Worm (Caenorhabditis elegans) whole organism, late embryonic: Measurements from ENCODE around the gene C24B5.4.

Experiments used
- F13H6.1 ChIP-seq: sonication (generic microtip); optimal IDR thresholded peaks from 2 replicates; lab custom pipeline; 2016; ENCODE audit warnings: missing genetic modification characterization, missing compliant biosample characterization
- K02D7.2 ChIP-seq: sonication (generic microtip); optimal IDR thresholded peaks from 2 replicates; lab custom pipeline; 2017; ENCODE audit warnings: mild to moderate bottlenecking, missing genetic modification characterization, missing compliant biosample characterization
- ama-1 ChIP-seq: fragments of 150-350 bp; optimal IDR thresholded peaks from 2 replicates; lab custom pipeline; 2014
- ceh-34 ChIP-seq: sonication (generic microtip); optimal IDR thresholded peaks from 2 replicates; lab custom pipeline; 2016; ENCODE audit warnings: mild to moderate bottlenecking, missing genetic modification characterization, missing compliant biosample characterization
- ceh-6 ChIP-seq: fragments of 200-800 bp; sonication (Bioruptor generic); optimal IDR thresholded peaks from 2 replicates; lab custom pipeline; 2018; ENCODE audit warnings: mild to moderate bottlenecking, missing genetic modification characterization, missing compliant biosample characterization
- ceh-9 ChIP-seq: sonication (generic microtip); optimal IDR thresholded peaks from 2 replicates; lab custom pipeline; 2016; ENCODE audit warnings: mild to moderate bottlenecking, missing genetic modification characterization, inconsistent platforms, missing compliant biosample characterization
- che-1 ChIP-seq: sonication (generic microtip); optimal IDR thresholded peaks from 2 replicates; lab custom pipeline; 2016; ENCODE audit warnings: mild to moderate bottlenecking, missing genetic modification characterization, missing compliant biosample characterization
- dmd-4 ChIP-seq: sonication (generic microtip); optimal IDR thresholded peaks from 2 replicates; lab custom pipeline; 2016; ENCODE audit warnings: borderline replicate concordance, missing genetic modification characterization, missing compliant biosample characterization
- elt-2 ChIP-seq: sonication (generic microtip); optimal IDR thresholded peaks from 2 replicates; lab custom pipeline; 2016; ENCODE audit warnings: missing genetic modification reagents, missing genetic modification characterization, missing compliant biosample characterization
- fkh-10 ChIP-seq: fragments of 150-350 bp; optimal IDR thresholded peaks from 2 replicates; lab custom pipeline; 2014; ENCODE audit warnings: missing biosample characterization, missing genetic modification reagents, missing genetic modification characterization
- hlh-15 ChIP-seq: sonication (generic microtip); optimal IDR thresholded peaks from 2 replicates; lab custom pipeline; 2016; ENCODE audit warnings: missing genetic modification characterization, missing compliant biosample characterization
- hlh-8 ChIP-seq: sonication (generic microtip); optimal IDR thresholded peaks from 2 replicates; lab custom pipeline; 2016; ENCODE audit warnings: missing genotype, missing genetic modification characterization, missing compliant biosample characterization
- mec-3 ChIP-seq: sonication (generic microtip); optimal IDR thresholded peaks from 2 replicates; lab custom pipeline; 2016; ENCODE audit warnings: borderline replicate concordance, missing genetic modification characterization, missing compliant biosample characterization
- nfya-1 ChIP-seq: sonication (generic microtip); optimal IDR thresholded peaks from 2 replicates; lab custom pipeline; 2017; ENCODE audit warnings: missing genetic modification characterization, mild to moderate bottlenecking, missing compliant biosample characterization, antibody characterized with exemption, moderate library complexity
- nhr-232 ChIP-seq: sonication (generic microtip); optimal IDR thresholded peaks from 2 replicates; lab custom pipeline; 2016; ENCODE audit warnings: missing genetic modification characterization, missing compliant biosample characterization
- pax-1 ChIP-seq: fragments of 150-350 bp; optimal IDR thresholded peaks from 2 replicates; lab custom pipeline; 2014; ENCODE audit warnings: missing biosample characterization, missing genetic modification characterization
- pha-2 ChIP-seq: sonication (generic microtip); optimal IDR thresholded peaks from 2 replicates; lab custom pipeline; 2017; ENCODE audit warnings: mild to moderate bottlenecking, missing genetic modification characterization, missing compliant biosample characterization
- pqm-1 ChIP-seq: sonication (generic microtip); optimal IDR thresholded peaks from 2 replicates; lab custom pipeline; 2016; ENCODE audit warnings: missing genetic modification characterization, missing compliant biosample characterization
- pros-1 ChIP-seq: fragments of 150-350 bp; optimal IDR thresholded peaks from 2 replicates; lab custom pipeline; 2014; ENCODE audit warnings: missing biosample characterization, missing genetic modification reagents, missing genetic modification characterization
- rnt-1 ChIP-seq: sonication (generic microtip); optimal IDR thresholded peaks from 2 replicates; lab custom pipeline; 2016; ENCODE audit warnings: missing genetic modification characterization, missing compliant biosample characterization
- syd-9 ChIP-seq: sonication (generic microtip); optimal IDR thresholded peaks from 2 replicates; lab custom pipeline; 2016; ENCODE audit warnings: mild to moderate bottlenecking, missing genetic modification characterization, moderate library complexity, missing compliant biosample characterization
- tbx-7 ChIP-seq: sonication (generic microtip); optimal IDR thresholded peaks from 2 replicates; lab custom pipeline; 2016; ENCODE audit warnings: missing genotype, missing genetic modification characterization, missing compliant biosample characterization
- unc-3 ChIP-seq, 2 experiments: fragments of 200-800 bp in 1 of 2; sonication (Bioruptor generic) in 1 of 2; sonication (generic microtip) in 1 of 2; conservative IDR thresholded peaks in 1 of 2; optimal IDR thresholded peaks in 1 of 2; 2 replicates each; pipeline versions ENCODE4 v1.3.6 to Lab custom; 2016 to 2022; ENCODE audit warnings: missing compliant biosample characterization in 2 of 2, missing genetic modification characterization in 2 of 2, missing genetic modification reagents in 1 of 2
- unc-42 ChIP-seq: sonication (generic microtip); optimal IDR thresholded peaks from 2 replicates; lab custom pipeline; 2016; ENCODE audit warnings: missing genotype, missing genetic modification characterization, missing compliant biosample characterization
- unc-55 ChIP-seq: sonication (generic microtip); optimal IDR thresholded peaks from 2 replicates; lab custom pipeline; 2017; ENCODE audit warnings: missing biosample characterization, missing genetic modification reagents, missing genetic modification characterization
- zip-5 ChIP-seq: sonication (generic microtip); optimal IDR thresholded peaks from 2 replicates; lab custom pipeline; 2016; ENCODE audit warnings: missing genetic modification characterization, missing compliant biosample characterization
- ztf-16 ChIP-seq: sonication (generic microtip); optimal IDR thresholded peaks from 2 replicates; lab custom pipeline; 2017; ENCODE audit warnings: missing genetic modification characterization, missing compliant biosample characterization

Gene C24B5.4

DNA sequence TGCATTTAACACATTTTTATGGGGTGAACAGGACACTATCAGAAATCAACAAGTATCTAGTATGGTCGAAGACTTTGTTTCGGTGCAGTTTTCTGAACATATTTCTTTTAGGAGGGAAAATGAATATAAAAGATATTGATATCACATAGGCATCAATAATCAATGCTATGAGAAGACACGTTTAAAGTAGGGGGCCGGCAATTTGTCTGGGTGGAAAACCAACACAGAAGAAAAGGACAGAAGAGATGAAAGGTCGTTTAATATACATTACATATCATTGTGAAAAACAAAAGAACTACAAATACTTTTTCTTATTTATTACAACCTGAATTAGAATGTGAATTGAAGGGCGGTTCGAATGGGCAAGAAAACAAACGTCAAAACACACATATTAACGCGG is 44.8 kb downstream of the C24B5.4 start:
- no peak for TF ChIP-seq K02D7.2 (tag; lab: Kevin White, UChicago)
- TF ChIP-seq unc-55 (GFP tag; lab: Kevin White, UChicago), result no peak
- no peak for TF ChIP-seq unc-3 (GFP tag; conservative IDR thresholded peaks at IDR 0.05; lab: Robert Waterston, UW)
- no peak for TF ChIP-seq unc-3 (tag; optimal IDR thresholded peaks at IDR 0.05; lab: Kevin White, UChicago)
- no peak for TF ChIP-seq tbx-7
- TF ChIP-seq unc-42 (tag; lab: Kevin White, UChicago), result no peak
- no peak for TF ChIP-seq fkh-10
- TF ChIP-seq ceh-34, result no peak
- TF ChIP-seq che-1, result no peak
- TF ChIP-seq pqm-1 (tag; lab: Kevin White, UChicago), result no peak
- TF ChIP-seq pha-2 (tag; lab: Kevin White, UChicago), result no peak
- no peak for TF ChIP-seq ama-1 (lab: Kevin White, UChicago)
- TF ChIP-seq mec-3 (tag; lab: Kevin White, UChicago), result no peak
- TF ChIP-seq nfya-1, result no peak

DNA sequence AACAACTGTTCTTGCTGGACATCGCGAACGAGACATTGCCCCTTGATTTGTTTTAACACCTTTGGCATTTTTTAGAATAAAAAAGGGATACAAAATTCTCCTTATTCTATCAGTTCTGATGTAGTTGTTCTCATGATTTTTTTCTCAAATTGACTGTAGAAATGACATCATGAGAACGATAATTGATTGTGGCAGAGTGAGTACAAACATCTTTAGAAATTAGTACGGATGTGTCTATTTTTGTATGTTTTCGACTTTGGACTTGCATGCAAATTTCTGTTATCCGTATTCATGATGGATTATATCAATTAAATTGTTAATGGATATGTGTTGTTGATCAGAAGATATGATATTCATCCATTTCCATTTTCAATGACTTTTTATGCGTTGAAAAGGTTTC is 49.0 kb downstream of the C24B5.4 start:
- no peak for TF ChIP-seq unc-42 (tag; lab: Kevin White, UChicago)
- TF ChIP-seq nhr-232 (tag; lab: Kevin White, UChicago), result no peak
- no peak for TF ChIP-seq hlh-15
- TF ChIP-seq hlh-8, result no peak
- no peak for TF ChIP-seq syd-9 (tag; lab: Kevin White, UChicago)
- no peak for TF ChIP-seq pros-1 (tag; lab: Kevin White, UChicago)

- TF ChIP-seq dmd-4 (tag; lab: Kevin White, UChicago) (no peak), pqm-1 (tag; lab: Kevin White, UChicago) (no peak), zip-5 (tag; lab: Kevin White, UChicago) (no peak), elt-2 (tag; lab: Kevin White, UChicago) (peak; percentile 22), ztf-16 (no peak)
- TF ChIP-seq, all 69 proteins: peak for 1
Measured at ce11 chrV:9146849-9147557, 50.1 kb downstream of the C24B5.4 start, which contains the start of gene spl-2. spl-2 (minus strand) TSS chrV:9146899.

DNA sequence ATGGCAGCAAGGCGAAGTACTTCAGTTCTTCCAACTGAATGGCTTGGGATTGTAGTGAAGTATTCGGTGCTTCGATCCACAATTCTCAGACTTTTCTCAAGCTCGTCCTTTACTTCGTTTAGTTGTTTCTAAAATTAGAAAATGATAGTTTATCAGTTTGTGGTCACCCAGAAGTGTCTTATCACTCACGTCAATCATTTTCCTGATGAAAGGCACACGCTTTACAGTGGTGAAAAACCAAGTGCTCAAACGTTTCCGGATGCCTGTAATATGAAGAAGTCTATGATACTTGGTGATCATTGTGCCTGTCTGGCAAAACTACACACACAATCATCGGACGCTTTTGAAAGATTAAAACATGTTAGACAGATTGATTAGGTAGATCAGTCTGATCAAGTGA is 50.9 kb downstream of the C24B5.4 start:
- TF ChIP-seq F13H6.1 (tag; lab: Kevin White, UChicago), result no peak
- TF ChIP-seq rnt-1 (tag; lab: Kevin White, UChicago), result no peak
- no peak for TF ChIP-seq ceh-6 (GFP tag; lab: Kevin White, UChicago)
- TF ChIP-seq pros-1 (tag; lab: Kevin White, UChicago), result no peak
- no peak for TF ChIP-seq zip-5 (tag; lab: Kevin White, UChicago)
- TF ChIP-seq elt-2 (tag; lab: Kevin White, UChicago), result peak; percentile 19
- no peak for TF ChIP-seq ceh-9 (tag; lab: Kevin White, UChicago)
- TF ChIP-seq pax-1 (tag; lab: Kevin White, UChicago), result no peak
